Worm (Caenorhabditis elegans): ENCODE results near the gene crn-3.

The crn-3 gene

ce11 chrII:10559671-10560184 is 28.1 kb upstream of the crn-3 start:
- TF ChIP-seq ceh-40 (GFP tag; IDR thresholded peaks at IDR 0.05) (peak; percentile 68; the same call in 1 of the 2 replicates), ets-4 (GFP tag; optimal IDR thresholded peaks at IDR 0.05) (no peak), Y67H2A.10 (GFP tag; conservative IDR thresholded peaks at IDR 0.05) (no peak), F49E8.2 (tag; optimal IDR thresholded peaks at IDR 0.05; ENCODE audit: insufficient read depth) (peak; percentile 81), B0336.3 (GFP tag; IDR thresholded peaks at IDR 0.05) (peak; percentile 31; the same call in 1 of the 2 replicates), egl-18 (GFP tag; IDR thresholded peaks at IDR 0.05) (no peak), dpl-1 (GFP tag; optimal IDR thresholded peaks at IDR 0.05) (no peak), ceh-27 (GFP tag; optimal IDR thresholded peaks at IDR 0.05) (peak; percentile 1), dpff-1 (tag; optimal IDR thresholded peaks at IDR 0.05) (no peak), Y53G8AR.9 (GFP tag; conservative IDR thresholded peaks at IDR 0.05) (0 out of 2 replicates have a peak, but pooled peaks have one; percentile 11), F23B12.7 (tag; optimal IDR thresholded peaks at IDR 0.05; ENCODE audit: insufficient read depth) (no peak), snpc-3.4 (tag; optimal IDR thresholded peaks at IDR 0.05) (peak; percentile 81), F37B4.10 (GFP tag; IDR thresholded peaks at IDR 0.05) (no peak), ekl-4 (GFP tag; IDR thresholded peaks at IDR 0.05) (0 out of 2 replicates have a peak, but pooled peaks have one; percentile 60), zfh-2 (GFP tag; conservative IDR thresholded peaks at IDR 0.05) (no peak), madf-6 (GFP tag; IDR thresholded peaks at IDR 0.05) (peak; percentile 60; the same call in 1 of the 2 replicates), nfyb-1 (GFP tag; IDR thresholded peaks at IDR 0.05) (peak; percentile 23; the same call in 1 of the 2 replicates), attf-6 (GFP tag; IDR thresholded peaks at IDR 0.05) (0 out of 2 replicates have a peak, but pooled peaks have one; percentile 10), F57A8.1 (GFP tag; optimal IDR thresholded peaks at IDR 0.05) (no peak), pha-4 (tag; optimal IDR thresholded peaks at IDR 0.05) (no peak), B0035.1 (tag; optimal IDR thresholded peaks at IDR 0.05) (no peak), lin-35 (GFP tag; optimal IDR thresholded peaks at IDR 0.05) (peak in 1 of 3 experiments; percentile 41), Y56A3A.18 (GFP tag; IDR thresholded peaks at IDR 0.05) (no peak), aptf-2 (GFP tag; conservative IDR thresholded peaks at IDR 0.05) (no peak), athp-1 (tag; optimal IDR thresholded peaks at IDR 0.05) (peak; percentile 44), lin-54 (GFP tag; optimal IDR thresholded peaks at IDR 0.05) (peak; percentile 23), egrh-3 (GFP tag; IDR thresholded peaks at IDR 0.05) (no peak), mes-4 (tag; optimal IDR thresholded peaks at IDR 0.05) (no peak), lsl-1 (GFP tag; optimal IDR thresholded peaks at IDR 0.05) (peak; percentile 36), lin-26 (GFP tag; IDR thresholded peaks at IDR 0.05) (0 out of 2 replicates have a peak, but pooled peaks have one; percentile 68), hrde-1 (tag; optimal IDR thresholded peaks at IDR 0.05; ENCODE audit: borderline replicate concordance) (peak; percentile 54), tbp1 (GFP tag; optimal IDR thresholded peaks at IDR 0.05) (peak; percentile 9), tbx-9 (tag; optimal IDR thresholded peaks at IDR 0.05; ENCODE audit: borderline replicate concordance) (no peak), rcor-1 (GFP tag; IDR thresholded peaks at IDR 0.05) (0 out of 2 replicates have a peak, but pooled peaks have one; percentile 5), snpc-1.3 (tag; optimal IDR thresholded peaks at IDR 0.05; ENCODE audit: insufficient read depth) (peak; percentile 11), nhr-90 (tag; optimal IDR thresholded peaks at IDR 0.05) (peak; percentile 4), B0261.1 (tag; optimal IDR thresholded peaks at IDR 0.05) (no peak), sea-2 (GFP tag; IDR thresholded peaks at IDR 0.05) (no peak), die-1 (tag; optimal IDR thresholded peaks at IDR 0.05) (peak; percentile 47), pbrm-1 (GFP tag; IDR thresholded peaks at IDR 0.05) (0 out of 2 replicates have a peak, but pooled peaks have one; percentile 57), Y79H2A.3 (GFP tag; conservative IDR thresholded peaks at IDR 0.05) (0 out of 2 replicates have a peak, but pooled peaks have one; percentile 39), zim-3 (tag; optimal IDR thresholded peaks at IDR 0.05) (peak; percentile 62), madf-8 (GFP tag; conservative IDR thresholded peaks at IDR 0.05) (no peak), madf-3 (GFP tag; IDR thresholded peaks at IDR 0.05) (peak; percentile 69; the same call in 1 of the 2 replicates), unc-62 (GFP tag; optimal IDR thresholded peaks at IDR 0.05) (no peak), hlh-12 (tag; optimal IDR thresholded peaks at IDR 0.05) (no peak)
